Fruit fly (Drosophila melanogaster) whole organism, wandering third instar larva: ENCODE data around the gene PGAP1.

ENCODE experiments used
- Hr78 ChIP-seq: fragments of >200 bp; optimal IDR thresholded peaks from 2 replicates; lab custom pipeline; 2017; ENCODE audit warnings: missing biosample characterization, missing genetic modification characterization
- Mio ChIP-seq: sonication (Bioruptor generic); optimal IDR thresholded peaks from 2 replicates; lab custom pipeline; 2016; ENCODE audit warnings: missing biosample characterization, missing genetic modification characterization
- Myc ChIP-seq: fragments of >200 bp; optimal IDR thresholded peaks from 2 replicates; lab custom pipeline; 2017
- br ChIP-seq: fragments of 200-800 bp; sonication (Bioruptor generic); optimal IDR thresholded peaks from 2 replicates; lab custom pipeline; 2016; ENCODE audit warnings: missing biosample characterization, missing genetic modification characterization
- dmrt93B ChIP-seq: fragments of 200-800 bp; sonication (Bioruptor generic); optimal IDR thresholded peaks from 2 replicates; lab custom pipeline; 2018; ENCODE audit warnings: missing biosample characterization, mild to moderate bottlenecking, missing genetic modification characterization
- foxo ChIP-seq, 2 experiments: fragments of 200-800 bp; sonication (Bioruptor generic); optimal IDR thresholded peaks; 2 replicates in 1 of 2; 3 replicates in 1 of 2; lab custom pipeline; 2016 to 2017; ENCODE audit warnings: missing biosample characterization in 2 of 2, missing genetic modification characterization in 2 of 2
- fru ChIP-seq: fragments of 200-800 bp; sonication (Bioruptor generic); optimal IDR thresholded peaks from 3 replicates; lab custom pipeline; 2016; ENCODE audit warnings: missing biosample characterization, mild to moderate bottlenecking, missing genetic modification characterization
- lola ChIP-seq: fragments of >200 bp; optimal IDR thresholded peaks from 2 replicates; lab custom pipeline; 2017; ENCODE audit warnings: missing biosample characterization, missing genetic modification characterization
- pan ChIP-seq: fragments of >200 bp; optimal IDR thresholded peaks from 2 replicates; lab custom pipeline; 2017
- psq ChIP-seq: fragments of 200-800 bp; sonication (Bioruptor generic); optimal IDR thresholded peaks from 3 replicates; lab custom pipeline; 2017; ENCODE audit warnings: missing biosample characterization, mild to moderate bottlenecking, missing genetic modification characterization, moderate library complexity
- rgr ChIP-seq: fragments of 200-800 bp; sonication (Bioruptor generic); optimal IDR thresholded peaks from 3 replicates; lab custom pipeline; 2016; ENCODE audit warnings: missing biosample characterization, mild to moderate bottlenecking, missing genetic modification characterization
- sage ChIP-seq: fragments of 200-800 bp; sonication (Bioruptor generic); optimal IDR thresholded peaks from 2 replicates; lab custom pipeline; 2016; ENCODE audit warnings: missing biosample characterization, mild to moderate bottlenecking, missing genetic modification characterization
- tai ChIP-seq: sonication (Bioruptor generic); optimal IDR thresholded peaks from 2 replicates; lab custom pipeline; 2016; ENCODE audit warnings: missing biosample characterization, missing genetic modification characterization
- usp ChIP-seq: fragments of >200 bp; optimal IDR thresholded peaks from 2 replicates; lab custom pipeline; 2017; ENCODE audit warnings: missing biosample characterization, missing genetic modification characterization

- no peak for TF ChIP-seq pan
- peak; percentile 38 for TF ChIP-seq Mio (GFP tag; lab: Kevin White, UChicago)
- TF ChIP-seq sage (GFP tag; lab: Kevin White, UChicago), result no peak
- no peak for TF ChIP-seq lola (GFP tag; lab: Kevin White, UChicago)
- TF ChIP-seq usp, result no peak
- TF ChIP-seq Myc (lab: Kevin White, UChicago), result no peak
- peak; percentile 85 for TF ChIP-seq fru (GFP tag; lab: Kevin White, UChicago)
- no peak for TF ChIP-seq psq (GFP tag; lab: Kevin White, UChicago)
- no peak for TF ChIP-seq tai (GFP tag; lab: Kevin White, UChicago)
- TF ChIP-seq br (GFP tag; lab: Kevin White, UChicago), result peak; percentile 43
- no peak for TF ChIP-seq Hr78 (GFP tag; lab: Kevin White, UChicago)
- peak in 1 of 2 experiments; percentile 35 for TF ChIP-seq foxo (GFP tag; optimal IDR thresholded peaks at IDR 0.05; lab: Kevin White, UChicago)
- no peak for TF ChIP-seq dmrt93B
- TF ChIP-seq rgr (GFP tag; lab: Kevin White, UChicago), result peak; percentile 28
Measured at dm6 chrX:5737676-5738220, 48.5 kb upstream of the PGAP1 start, which contains the start of gene Snx27.
